Fruit fly (Drosophila melanogaster) whole organism, adult: ENCODE results near the gene h-cup.

Source experiments
- CG14711 ChIP-seq: fragments of 200-800 bp; sonication (Bioruptor generic); optimal IDR thresholded peaks from 2 replicates; lab custom pipeline; 2018; ENCODE audit warnings: missing biosample characterization, mild to moderate bottlenecking, missing genetic modification characterization, moderate library complexity
- CG33017 ChIP-seq: fragments of 200-800 bp; sonication (Bioruptor generic); optimal IDR thresholded peaks from 2 replicates; lab custom pipeline; 2018; ENCODE audit warnings: missing biosample characterization, mild to moderate bottlenecking, missing genetic modification characterization, moderate library complexity
- CG5204 ChIP-seq: fragments of 200-800 bp; sonication (Bioruptor generic); optimal IDR thresholded peaks from 2 replicates; lab custom pipeline; 2016; ENCODE audit warnings: missing biosample characterization, missing genetic modification characterization
- CG7045 ChIP-seq: fragments of 200-800 bp; sonication (Bioruptor generic); optimal IDR thresholded peaks from 2 replicates; lab custom pipeline; 2017; ENCODE audit warnings: missing biosample characterization, mild to moderate bottlenecking, missing genetic modification characterization
- CG7101 ChIP-seq: fragments of 200-800 bp; sonication (Bioruptor generic); optimal IDR thresholded peaks from 2 replicates; lab custom pipeline; 2018; ENCODE audit warnings: missing biosample characterization, mild to moderate bottlenecking, missing genetic modification characterization, moderate library complexity
- Clk ChIP-seq: fragments of 200-800 bp; sonication (Bioruptor generic); optimal IDR thresholded peaks from 2 replicates; lab custom pipeline; 2017; ENCODE audit warnings: missing biosample characterization, missing genetic modification characterization
- Crg-1 ChIP-seq: fragments of 200-800 bp; sonication (Bioruptor generic); optimal IDR thresholded peaks from 2 replicates; lab custom pipeline; 2016; ENCODE audit warnings: missing biosample characterization, missing genetic modification characterization
- Hr96 ChIP-seq: fragments of 200-800 bp; sonication (Bioruptor generic); optimal IDR thresholded peaks from 2 replicates; lab custom pipeline; 2016; ENCODE audit warnings: missing biosample characterization, missing genetic modification characterization
- Mnt ChIP-seq: fragments of 200-800 bp; sonication (Bioruptor generic); optimal IDR thresholded peaks from 2 replicates; lab custom pipeline; 2016; ENCODE audit warnings: missing biosample characterization, mild to moderate bottlenecking, missing genetic modification characterization
- cnc ChIP-seq, 2 experiments: fragments of >200 bp; optimal IDR thresholded peaks; 2 replicates each; lab custom pipeline; 2017
- kay ChIP-seq: fragments of 200-800 bp; sonication (Bioruptor generic); peaks from one replicate; lab custom pipeline; 2016; ENCODE audit warnings: missing biosample characterization, missing genetic modification characterization, borderline replicate concordance
- pad ChIP-seq: fragments of 200-800 bp; sonication (Bioruptor generic); optimal IDR thresholded peaks from 3 replicates; lab custom pipeline; 2017; ENCODE audit warnings: missing biosample characterization, missing genetic modification characterization, mild to moderate bottlenecking, moderate library complexity, missing genetic modification reagents
- tj ChIP-seq: fragments of 200-800 bp; sonication (Bioruptor generic); optimal IDR thresholded peaks from 3 replicates; lab custom pipeline; 2017; ENCODE audit warnings: missing biosample characterization, mild to moderate bottlenecking, missing genetic modification characterization, moderate library complexity
- toe ChIP-seq: fragments of 200-800 bp; sonication (Bioruptor generic); optimal IDR thresholded peaks from 2 replicates; lab custom pipeline; 2016; ENCODE audit warnings: missing biosample characterization, missing genetic modification characterization

DNA sequence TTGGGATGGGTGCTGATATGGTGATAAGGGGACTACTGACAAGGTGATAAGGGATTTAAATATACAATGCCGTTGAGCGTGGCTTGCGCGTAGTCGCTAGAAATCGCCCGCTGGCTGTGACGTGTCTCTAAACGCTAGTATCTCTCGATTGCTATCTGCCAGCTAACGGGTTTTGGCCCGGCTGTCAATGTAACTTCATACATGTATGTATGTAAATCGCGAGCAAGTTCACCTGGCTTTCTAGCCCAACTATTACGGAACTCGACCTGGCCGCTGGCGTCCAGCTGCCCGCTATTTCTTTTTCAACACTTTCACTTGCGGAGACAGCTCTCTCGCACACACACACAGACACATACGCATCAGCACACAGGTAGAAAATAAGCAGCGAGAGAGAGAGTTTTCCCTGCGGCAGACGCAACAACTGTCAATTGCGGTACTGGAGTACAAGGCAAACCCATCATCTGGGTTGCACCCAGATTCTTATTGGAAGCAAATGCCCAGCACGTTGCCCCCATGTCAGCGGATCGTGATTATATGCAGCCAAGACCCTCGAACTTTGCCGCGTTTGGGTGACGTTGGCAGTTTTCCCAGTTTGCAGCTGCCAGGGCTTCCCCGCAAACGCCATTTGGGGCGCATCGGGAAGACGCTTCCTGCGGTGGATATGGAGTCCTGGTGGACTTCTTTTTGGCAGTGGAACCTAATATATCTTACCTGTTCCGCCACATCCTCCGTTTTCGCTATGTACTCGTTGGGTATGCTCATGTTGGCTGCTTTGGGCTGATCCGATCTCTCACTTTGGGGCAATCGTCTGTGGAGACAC lies 37.3 kb downstream of the h-cup start:
- no peak for TF ChIP-seq CG7045 (GFP tag; lab: Kevin White, UChicago)
- TF ChIP-seq CG5204, result no peak
- TF ChIP-seq pad (GFP tag; lab: Kevin White, UChicago), result no peak
- no peak for TF ChIP-seq CG33017
- peak; percentile 21 for TF ChIP-seq tj (GFP tag; lab: Kevin White, UChicago)
- TF ChIP-seq cnc (optimal IDR thresholded peaks at IDR 0.05; lab: Kevin White, UChicago), result peak; percentile 60 to 77
- TF ChIP-seq CG7101 (tag; lab: Kevin White, UChicago), result no peak
- no peak for TF ChIP-seq Hr96 (GFP tag; lab: Kevin White, UChicago)
- TF ChIP-seq kay (GFP tag; lab: Kevin White, UChicago), result no peak
- TF ChIP-seq Crg-1, result no peak
- no peak for TF ChIP-seq toe
- no peak for TF ChIP-seq Mnt (GFP tag; lab: Kevin White, UChicago)
- no peak for TF ChIP-seq CG14711 (tag; lab: Kevin White, UChicago)
- no peak for TF ChIP-seq Clk
